Worm (Caenorhabditis elegans): ENCODE results near the gene Y50D4B.1.

Y50D4B.1 gene

DNA sequence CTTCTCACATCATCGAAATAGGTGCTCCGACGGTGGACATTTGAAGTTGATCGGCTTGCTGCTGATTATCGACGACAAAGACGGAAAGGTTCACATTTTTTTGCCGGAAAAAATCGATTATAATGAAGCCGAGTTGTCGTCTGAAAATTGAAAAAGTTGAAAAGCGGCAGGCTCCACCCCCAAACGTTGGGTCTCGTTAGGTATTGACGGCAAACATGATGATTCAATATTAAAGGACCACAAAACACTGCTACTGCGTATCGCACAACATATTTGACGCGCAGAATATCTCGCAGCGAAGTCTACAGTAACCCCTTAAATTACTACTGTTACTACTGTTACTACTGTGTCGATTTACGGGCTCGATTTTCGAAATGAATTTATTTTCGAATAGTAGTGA, 45.5 kb downstream of the Y50D4B.1 start (continued):
- TF ChIP-seq efl-1 (optimal IDR thresholded peaks at IDR 0.05) = no peak
- no peak for TF ChIP-seq efl-1 (GFP tag; optimal IDR thresholded peaks at IDR 0.05 in 1 of 2)
- peak; percentile 11 for TF ChIP-seq C34B4.2 (tag; optimal IDR thresholded peaks at IDR 0.05)
- TF ChIP-seq rnt-1 (tag; optimal IDR thresholded peaks at IDR 0.05) = peak; percentile 27
- TF ChIP-seq unc-98 (GFP tag; IDR thresholded peaks at IDR 0.05) = no peak
- no peak for TF ChIP-seq lin-15B (tag; optimal IDR thresholded peaks at IDR 0.05)
- TF ChIP-seq efl-3 (GFP tag; optimal IDR thresholded peaks at IDR 0.05) = no peak
- TF ChIP-seq mdl-1 (tag; optimal IDR thresholded peaks at IDR 0.05) = no peak
- no peak for TF ChIP-seq swsn-7 (tag; optimal IDR thresholded peaks at IDR 0.05)
- peak; percentile 69 for TF ChIP-seq ztf-4 (tag; optimal IDR thresholded peaks at IDR 0.05)
- peak; percentile 30 for TF ChIP-seq dsc-1 (tag; optimal IDR thresholded peaks at IDR 0.05)
- TF ChIP-seq sox-4 (tag; optimal IDR thresholded peaks at IDR 0.05) = no peak
- TF ChIP-seq zip-4 (GFP tag; optimal IDR thresholded peaks at IDR 0.05) = no peak
- TF ChIP-seq jun-1 (tag; optimal IDR thresholded peaks at IDR 0.05) = no peak
- TF ChIP-seq ztf-11 (tag; optimal IDR thresholded peaks at IDR 0.05) = no peak
- TF ChIP-seq pax-3 (tag; optimal IDR thresholded peaks at IDR 0.05) = no peak
- TF ChIP-seq lsy-2 (tag; optimal IDR thresholded peaks at IDR 0.05) = peak in 1 of 2 experiments; percentile 6

DNA sequence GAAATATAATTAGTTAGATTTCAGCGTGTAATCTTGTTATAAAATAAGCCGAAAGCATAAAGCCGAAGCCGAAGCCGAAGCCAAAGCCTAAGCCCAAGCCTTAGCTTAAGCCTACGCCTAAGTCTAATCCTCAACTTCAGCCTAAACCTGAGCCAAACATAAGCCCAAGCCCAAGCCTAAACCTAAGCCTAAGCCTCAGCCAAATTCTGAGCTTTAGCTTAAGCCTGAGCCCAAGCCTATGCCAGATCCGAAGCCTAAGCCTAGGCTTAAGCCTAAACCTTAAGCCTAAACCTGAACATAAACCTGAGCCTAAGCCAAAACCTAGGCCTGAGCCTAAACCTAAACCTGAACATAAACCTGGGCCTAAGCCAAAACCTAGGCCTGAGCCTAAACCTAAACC, 48.0 kb downstream of the Y50D4B.1 start:
- TF ChIP-seq fos-1 (tag; optimal IDR thresholded peaks at IDR 0.05) (no peak), nhr-237 (tag; optimal IDR thresholded peaks at IDR 0.05) (no peak), nhr-90 (tag; optimal IDR thresholded peaks at IDR 0.05; ENCODE audit: poor library complexity) (no peak), dsc-1 (tag; optimal IDR thresholded peaks at IDR 0.05) (no peak), fkh-8 (tag; optimal IDR thresholded peaks at IDR 0.05) (no peak), lin-13 (GFP tag; optimal IDR thresholded peaks at IDR 0.05) (no peak), ztf-4 (tag; optimal IDR thresholded peaks at IDR 0.05) (no peak), pag-3 (tag; optimal IDR thresholded peaks at IDR 0.05; ENCODE audit: borderline replicate concordance, insufficient read depth) (no peak), grh-1 (GFP tag; IDR thresholded peaks at IDR 0.05) (no peak), nhr-20 (tag; optimal IDR thresholded peaks at IDR 0.05) (no peak), egl-27 (tag; optimal IDR thresholded peaks at IDR 0.05) (no peak), ces-1 (GFP tag; optimal IDR thresholded peaks at IDR 0.05) (no peak), ceh-63 (GFP tag; optimal IDR thresholded peaks at IDR 0.05) (no peak), snu-23 (GFP tag; optimal IDR thresholded peaks at IDR 0.05) (no peak), sox-4 (tag; optimal IDR thresholded peaks at IDR 0.05) (no peak), Y116A8C.19 (tag; optimal IDR thresholded peaks at IDR 0.05; ENCODE audit: borderline replicate concordance) (no peak), F16B12.6 (tag; optimal IDR thresholded peaks at IDR 0.05) (no peak), lin-39 (tag; optimal IDR thresholded peaks at IDR 0.05) (no peak), aha-1 (tag; optimal IDR thresholded peaks at IDR 0.05) (no peak)

DNA sequence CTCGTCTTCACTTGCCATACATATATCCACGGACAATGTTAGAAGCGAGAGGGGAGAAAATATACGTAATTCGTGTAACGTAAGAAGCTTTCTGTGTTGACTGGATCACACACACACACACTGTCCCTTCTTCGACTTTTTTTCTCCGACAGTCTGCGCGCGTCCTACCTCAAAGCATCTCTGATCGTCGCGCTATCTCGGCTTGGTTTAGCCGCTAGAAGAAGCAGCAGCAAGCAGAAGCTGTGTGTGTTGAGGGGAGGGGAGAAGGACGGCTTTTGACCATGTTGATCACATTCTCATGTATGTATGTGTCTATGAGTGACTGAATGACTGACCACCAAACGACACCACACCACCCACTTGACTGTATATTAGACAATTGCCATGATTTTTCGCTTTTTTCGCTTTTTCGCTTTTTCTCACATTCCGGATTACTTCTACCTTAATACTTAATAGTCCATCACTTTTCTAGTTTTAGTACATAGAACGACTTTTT, 51.5 kb downstream of the Y50D4B.1 start, which contains the start of gene T21H3.5:
T21H3.5 (minus strand) TSS at position 98 of the 496 bp plus-strand sequence.
- TF ChIP-seq lin-13 (GFP tag; optimal IDR thresholded peaks at IDR 0.05) (no peak), nhr-71 (tag; optimal IDR thresholded peaks at IDR 0.05) (no peak), blmp-1 (tag; optimal IDR thresholded peaks at IDR 0.05) (peak; percentile 33), unc-62 (GFP tag; optimal IDR thresholded peaks at IDR 0.05) (no peak), pax-3 (tag; optimal IDR thresholded peaks at IDR 0.05) (no peak)

DNA sequence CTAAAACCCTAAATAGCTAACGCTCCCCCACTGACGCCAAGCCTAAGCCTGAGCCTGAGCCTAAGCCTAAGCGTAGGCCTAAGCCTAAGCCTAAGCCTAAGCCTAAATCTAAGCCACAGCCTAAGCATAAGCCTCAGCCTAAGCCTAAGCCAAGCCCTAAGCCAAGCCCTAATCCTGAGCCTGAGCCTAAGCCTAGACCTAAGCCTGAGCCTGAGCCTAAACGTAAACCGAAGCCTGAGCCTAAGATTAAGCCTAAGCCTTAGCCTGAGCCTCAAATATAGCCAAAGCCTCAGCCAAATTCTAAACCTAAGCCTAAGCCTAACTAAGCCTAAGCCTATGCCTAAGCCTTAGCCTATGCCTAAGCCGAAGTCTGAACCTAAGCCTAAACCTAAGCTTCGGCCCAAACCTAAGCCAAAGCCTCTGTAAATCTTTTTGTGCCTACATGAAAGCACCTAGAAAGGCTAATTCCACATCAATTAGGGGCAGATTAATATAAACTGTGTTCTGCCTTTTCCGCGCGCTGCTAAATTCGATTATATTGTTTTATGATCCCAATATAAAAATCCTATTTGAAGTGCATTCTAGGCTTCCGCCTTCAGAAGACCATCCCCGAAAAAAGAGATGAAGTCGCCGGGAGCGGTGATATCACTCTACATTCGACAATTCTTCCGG, 52.5 kb downstream of the Y50D4B.1 start, which contains the start of gene ptr-16:
ptr-16 (plus strand) TSS at position 622 of the 672 bp plus-strand sequence.
- TF ChIP-seq ets-5 (GFP tag; IDR thresholded peaks at IDR 0.05) = no peak
- TF ChIP-seq C34B4.2 (tag; optimal IDR thresholded peaks at IDR 0.05) = no peak
- no peak for TF ChIP-seq nhr-11 (tag; optimal IDR thresholded peaks at IDR 0.05)
- TF ChIP-seq grh-1 (GFP tag; IDR thresholded peaks at IDR 0.05) = no peak
- TF ChIP-seq isw-1 (GFP tag; IDR thresholded peaks at IDR 0.05) = no peak
- TF ChIP-seq nhr-84 (tag; optimal IDR thresholded peaks at IDR 0.05) = no peak
- TF ChIP-seq ceh-8 (GFP tag; optimal IDR thresholded peaks at IDR 0.05) = no peak
- TF ChIP-seq ceh-63 (GFP tag; optimal IDR thresholded peaks at IDR 0.05) = no peak
- no peak for TF ChIP-seq ces-1 (GFP tag; optimal IDR thresholded peaks at IDR 0.05)
- no peak for TF ChIP-seq jun-1 (tag; optimal IDR thresholded peaks at IDR 0.05)
- TF ChIP-seq sup-37 (GFP tag; optimal IDR thresholded peaks at IDR 0.05) = no peak
- TF ChIP-seq unc-86 (tag; optimal IDR thresholded peaks at IDR 0.05) = no peak
- TF ChIP-seq mdl-1 (tag; optimal IDR thresholded peaks at IDR 0.05) = no peak
- no peak for TF ChIP-seq ceh-82 (tag; optimal IDR thresholded peaks at IDR 0.05)
- TF ChIP-seq lsy-2 (tag; optimal IDR thresholded peaks at IDR 0.05) = no peak
- no peak for TF ChIP-seq unc-62 (GFP tag; optimal IDR thresholded peaks at IDR 0.05)
- TF ChIP-seq ceh-88 (GFP tag; IDR thresholded peaks at IDR 0.05) = no peak

All from whole organism, L1 larva.